Worm (Caenorhabditis elegans) whole organism, young adult: ENCODE data around the gene C44B11.4.

Source experiments
- C17E4.6 ChIP-seq: fragments of 200-800 bp; sonication (Bioruptor generic); IDR thresholded peaks from 2 replicates; pipeline ENCODE4 v1.3.6; 2022; ENCODE audit warnings: missing genetic modification reagents, missing genetic modification characterization, missing compliant biosample characterization
- T26A5.8 ChIP-seq: sonication (generic microtip); optimal IDR thresholded peaks from 2 replicates; lab custom pipeline; 2016; ENCODE audit warnings: missing genetic modification characterization, missing compliant biosample characterization
- ets-4 ChIP-seq: fragments of 200-800 bp; sonication (Bioruptor generic); optimal IDR thresholded peaks from 2 replicates; lab custom pipeline; 2018; ENCODE audit warnings: mild to moderate bottlenecking, missing genetic modification characterization, missing compliant biosample characterization
- lin-40 ChIP-seq: sonication (generic microtip); optimal IDR thresholded peaks from 2 replicates; lab custom pipeline; 2016; ENCODE audit warnings: missing genetic modification characterization, mild to moderate bottlenecking, missing compliant biosample characterization, missing genotype, missing genetic modification reagents
- madf-3 ChIP-seq: fragments of 200-800 bp; sonication (Bioruptor generic); IDR thresholded peaks from 2 replicates; pipeline ENCODE4 v1.3.6; 2022; ENCODE audit warnings: missing genetic modification reagents, missing genetic modification characterization, missing compliant biosample characterization
- madf-8 ChIP-seq: fragments of 200-800 bp; sonication (Bioruptor generic); conservative IDR thresholded peaks from 2 replicates; pipeline ENCODE4 v1.3.6; 2022; ENCODE audit warnings: missing genetic modification reagents, missing genetic modification characterization, missing compliant biosample characterization
- pha-4 ChIP-seq: fragments of 150-350 bp; sonication (generic microtip); optimal IDR thresholded peaks from 2 replicates; lab custom pipeline; 2014; ENCODE audit warnings: missing biosample characterization, missing genetic modification reagents, missing genetic modification characterization
- snpc-4 ChIP-seq, 5 experiments: fragments of 150-350 bp in 1 of 5; sonication (generic microtip) in 4 of 5; optimal IDR thresholded peaks; 2 replicates each; lab custom pipeline; 2014 to 2018; ENCODE audit warnings: missing genetic modification characterization in 5 of 5, missing biosample characterization in 3 of 5, antibody characterized with exemption in 2 of 5, mild to moderate bottlenecking in 2 of 5, missing compliant biosample characterization in 2 of 5, missing genotype in 2 of 5, moderate library complexity in 2 of 5, missing genetic modification reagents in 1 of 5
- unc-130 ChIP-seq: sonication (generic microtip); optimal IDR thresholded peaks from 2 replicates; lab custom pipeline; 2016; ENCODE audit warnings: missing genetic modification reagents, missing genetic modification characterization, missing compliant biosample characterization
- ztf-28 ChIP-seq: fragments of 200-800 bp; sonication (Bioruptor generic); IDR thresholded peaks from 2 replicates; pipeline ENCODE4 v1.3.6; 2022; ENCODE audit warnings: missing genetic modification reagents, missing genetic modification characterization, missing compliant biosample characterization
- ztf-6 ChIP-seq: fragments of 200-800 bp; sonication (Bioruptor generic); IDR thresholded peaks from 2 replicates; pipeline ENCODE4 v1.3.6; 2022; ENCODE audit warnings: missing genetic modification reagents, missing genetic modification characterization, missing compliant biosample characterization

ce11 chrIII:3154968-3155367 is 11.4 kb upstream of the C44B11.4 start, which contains the start of gene C44B11.1:
- TF ChIP-seq unc-130 (GFP tag; lab: Kevin White, UChicago) (no peak), ztf-28 (no peak), madf-3 (GFP tag; lab: Robert Waterston, UW) (no peak), snpc-4 (GFP tag; optimal IDR thresholded peaks at IDR 0.05; lab: Kevin White, UChicago) (no peak), snpc-4 (tag; optimal IDR thresholded peaks at IDR 0.05; lab: Kevin White, UChicago) (no peak), ets-4 (GFP tag; lab: Kevin White, UChicago) (no peak), madf-8 (GFP tag; lab: Robert Waterston, UW) (no peak), lin-40 (tag; lab: Kevin White, UChicago) (no peak), T26A5.8 (no peak), ztf-6 (GFP tag; lab: Robert Waterston, UW) (no peak), pha-4 (tag; lab: Kevin White, UChicago) (no peak), C17E4.6 (GFP tag; lab: Robert Waterston, UW) (no peak)
